Worm (Caenorhabditis elegans) whole organism, L3 larva: ENCODE measurements around the gene C33A12.3.

Source experiments
- ZK546.5 ChIP-seq: sonication (generic microtip); optimal IDR thresholded peaks from 2 replicates; lab custom pipeline; 2017; ENCODE audit warnings: missing biosample characterization, missing genetic modification characterization
- ama-1 ChIP-seq: fragments of 150-350 bp; optimal IDR thresholded peaks from 2 replicates; lab custom pipeline; 2018
- daf-12 ChIP-seq: fragments of 150-350 bp; optimal IDR thresholded peaks from 2 replicates; lab custom pipeline; 2014; ENCODE audit warnings: missing biosample characterization, missing genetic modification reagents, missing genetic modification characterization
- egl-27 ChIP-seq: sonication (generic microtip); optimal IDR thresholded peaks from 4 replicates; lab custom pipeline; 2017; ENCODE audit warnings: missing biosample characterization, missing genetic modification reagents, missing genetic modification characterization
- elt-1 ChIP-seq: fragments of 150-350 bp; optimal IDR thresholded peaks from 2 replicates; lab custom pipeline; 2014; ENCODE audit warnings: missing biosample characterization, missing genetic modification characterization
- elt-2 ChIP-seq: sonication (generic microtip); optimal IDR thresholded peaks from 2 replicates; lab custom pipeline; 2016; ENCODE audit warnings: missing genetic modification reagents, mild to moderate bottlenecking, missing genetic modification characterization, missing compliant biosample characterization
- elt-3 ChIP-seq, 3 experiments: fragments of 150-350 bp in 1 of 3; sonication (generic microtip) in 2 of 3; optimal IDR thresholded peaks; 2 replicates in 2 of 3; 4 replicates in 1 of 3; lab custom pipeline; 2014 to 2017; ENCODE audit warnings: missing biosample characterization in 3 of 3, missing genetic modification characterization in 3 of 3
- fkh-10 ChIP-seq: sonication (generic microtip); optimal IDR thresholded peaks from 2 replicates; lab custom pipeline; 2017; ENCODE audit warnings: missing biosample characterization, missing genetic modification reagents, missing genetic modification characterization
- fkh-2 ChIP-seq: fragments of 150-350 bp; optimal IDR thresholded peaks from 2 replicates; lab custom pipeline; 2014; ENCODE audit warnings: missing biosample characterization, missing genetic modification reagents, missing genetic modification characterization
- fos-1 ChIP-seq: fragments of 150-350 bp; optimal IDR thresholded peaks from 2 replicates; lab custom pipeline; 2014; ENCODE audit warnings: missing biosample characterization, missing genetic modification characterization
- hmg-11 ChIP-seq: sonication (generic microtip); optimal IDR thresholded peaks from 2 replicates; lab custom pipeline; 2016; ENCODE audit warnings: missing genetic modification characterization, missing compliant biosample characterization
- lin-15B ChIP-seq: fragments of 150-350 bp; optimal IDR thresholded peaks from 2 replicates; lab custom pipeline; 2014; ENCODE audit warnings: missing biosample characterization, missing genetic modification characterization
- lin-39 ChIP-seq: fragments of 150-350 bp; optimal IDR thresholded peaks from 2 replicates; lab custom pipeline; 2018; ENCODE audit warnings: missing biosample characterization, missing genetic modification reagents, missing genetic modification characterization
- lsy-12 ChIP-seq: sonication (generic microtip); optimal IDR thresholded peaks from 2 replicates; lab custom pipeline; 2016; ENCODE audit warnings: mild to moderate bottlenecking, missing genetic modification characterization, missing compliant biosample characterization
- mdl-1 ChIP-seq: fragments of 150-350 bp; optimal IDR thresholded peaks from 2 replicates; lab custom pipeline; 2014; ENCODE audit warnings: missing biosample characterization, missing genetic modification characterization
- mml-1 ChIP-seq: fragments of 150-350 bp; sonication (generic microtip); optimal IDR thresholded peaks from 3 replicates; lab custom pipeline; 2014; ENCODE audit warnings: missing biosample characterization, missing genetic modification characterization
- nfya-1 ChIP-seq: sonication (generic microtip); optimal IDR thresholded peaks from 2 replicates; lab custom pipeline; 2017; ENCODE audit warnings: missing genetic modification characterization, mild to moderate bottlenecking, missing compliant biosample characterization, antibody characterized with exemption, moderate library complexity; ENCODE audit not compliant: insufficient read depth
- nhr-11 ChIP-seq: fragments of 150-350 bp; optimal IDR thresholded peaks from 2 replicates; lab custom pipeline; 2014; ENCODE audit warnings: missing biosample characterization, missing genetic modification characterization
- nhr-12 ChIP-seq: fragments of 150-350 bp; optimal IDR thresholded peaks from 2 replicates; lab custom pipeline; 2014; ENCODE audit warnings: missing biosample characterization, missing genetic modification characterization
- nhr-23 ChIP-seq: fragments of 150-350 bp; optimal IDR thresholded peaks from 2 replicates; lab custom pipeline; 2014; ENCODE audit warnings: missing biosample characterization, missing genetic modification reagents, missing genetic modification characterization
- nhr-237 ChIP-seq: fragments of 150-350 bp; optimal IDR thresholded peaks from 2 replicates; lab custom pipeline; 2014; ENCODE audit warnings: missing biosample characterization, missing genetic modification characterization
- nhr-25 ChIP-seq: sonication (generic microtip); optimal IDR thresholded peaks from 2 replicates; lab custom pipeline; 2017; ENCODE audit warnings: missing biosample characterization, missing genetic modification characterization
- nhr-28 ChIP-seq: fragments of 150-350 bp; optimal IDR thresholded peaks from 2 replicates; lab custom pipeline; 2014; ENCODE audit warnings: missing biosample characterization, missing genetic modification characterization
- nhr-43 ChIP-seq: sonication (generic microtip); optimal IDR thresholded peaks from 2 replicates; lab custom pipeline; 2016; ENCODE audit warnings: mild to moderate bottlenecking, missing genetic modification characterization, missing compliant biosample characterization; ENCODE audit not compliant: poor library complexity, severe bottlenecking
- nhr-67 ChIP-seq: fragments of 150-350 bp; optimal IDR thresholded peaks from 2 replicates; lab custom pipeline; 2014; ENCODE audit warnings: missing biosample characterization, missing genetic modification characterization
- nhr-77 ChIP-seq: fragments of 150-350 bp; optimal IDR thresholded peaks from 2 replicates; lab custom pipeline; 2014; ENCODE audit warnings: missing biosample characterization, missing genetic modification characterization
- pqm-1 ChIP-seq: fragments of 150-350 bp; optimal IDR thresholded peaks from 2 replicates; lab custom pipeline; 2017; ENCODE audit warnings: missing biosample characterization, missing genetic modification characterization, inconsistent platforms
- sea-2 ChIP-seq: fragments of 150-350 bp; sonication (generic microtip); optimal IDR thresholded peaks from 4 replicates; lab custom pipeline; 2014; ENCODE audit warnings: missing biosample characterization, missing genetic modification reagents, missing genetic modification characterization
- snpc-4 ChIP-seq: fragments of 150-350 bp; optimal IDR thresholded peaks from 2 replicates; lab custom pipeline; 2014; ENCODE audit warnings: missing biosample characterization, missing genetic modification characterization
- tbx-2 ChIP-seq: sonication (generic microtip); optimal IDR thresholded peaks from 2 replicates; lab custom pipeline; 2016; ENCODE audit warnings: mild to moderate bottlenecking, missing genetic modification characterization, missing compliant biosample characterization
- unc-39 ChIP-seq: sonication (generic microtip); optimal IDR thresholded peaks from 4 replicates; lab custom pipeline; 2017; ENCODE audit warnings: missing biosample characterization, missing genetic modification characterization
- unc-62 ChIP-seq: fragments of 150-350 bp; sonication (generic microtip); optimal IDR thresholded peaks from 4 replicates; lab custom pipeline; 2014; ENCODE audit warnings: missing biosample characterization, missing genetic modification reagents, missing genetic modification characterization
- zag-1 ChIP-seq: fragments of 150-350 bp; optimal IDR thresholded peaks from 2 replicates; lab custom pipeline; 2014; ENCODE audit warnings: missing biosample characterization, missing genetic modification characterization
- ztf-11 ChIP-seq: fragments of 150-350 bp; optimal IDR thresholded peaks from 2 replicates; lab custom pipeline; 2014; ENCODE audit warnings: missing biosample characterization, missing genetic modification characterization

The C33A12.3 gene

ce11 chrIV:9523139-9523538 lies 10.3 kb upstream of the C33A12.3 start:
- TF ChIP-seq hmg-11 (tag; lab: Kevin White, UChicago) = no peak
- no peak for TF ChIP-seq ama-1 (lab: Kevin White, UChicago)
- no peak for TF ChIP-seq nhr-237 (tag; lab: Kevin White, UChicago)
- no peak for TF ChIP-seq lsy-12 (tag; lab: Kevin White, UChicago)
- no peak for TF ChIP-seq unc-39 (tag; lab: Kevin White, UChicago)
- TF ChIP-seq fos-1 (tag; lab: Kevin White, UChicago) = no peak
- TF ChIP-seq lin-39 (tag; lab: Kevin White, UChicago) = no peak
- no peak for TF ChIP-seq unc-62 (GFP tag; lab: Kevin White, UChicago)
- TF ChIP-seq tbx-2 (tag; lab: Kevin White, UChicago) = no peak
- TF ChIP-seq nhr-67 = no peak
- no peak for TF ChIP-seq nfya-1 (tag; lab: Kevin White, UChicago)
- no peak for TF ChIP-seq egl-27 (tag; lab: Kevin White, UChicago)
- no peak for TF ChIP-seq mml-1 (tag; lab: Kevin White, UChicago)

ce11 chrIV:9520629-9521028 lies 7.8 kb upstream of the C33A12.3 start:
- TF ChIP-seq nhr-11 (tag; lab: Kevin White, UChicago) = peak; percentile 5
- TF ChIP-seq unc-62 (GFP tag; lab: Kevin White, UChicago) = no peak
- no peak for TF ChIP-seq elt-3 (tag; optimal IDR thresholded peaks at IDR 0.05; lab: Kevin White, UChicago)
- no peak for TF ChIP-seq lin-15B (tag; lab: Kevin White, UChicago)
- no peak for TF ChIP-seq nhr-43 (tag; lab: Kevin White, UChicago)

- TF ChIP-seq sea-2 (GFP tag; lab: Kevin White, UChicago) = no peak
- TF ChIP-seq elt-2 (tag; lab: Kevin White, UChicago) = no peak
- no peak for TF ChIP-seq zag-1
- no peak for TF ChIP-seq nhr-28 (tag; lab: Kevin White, UChicago)
Measured at ce11 chrIV:9518608-9519007, 5.8 kb upstream of the C33A12.3 start, which contains the start of gene nlp-35. nlp-35 (minus strand) TSS chrIV:9518926.

ce11 chrIV:9516831-9517230 lies 4.0 kb upstream of the C33A12.3 start, which contains the start of gene C33A12.19:
C33A12.19 (plus strand) TSS chrIV:9516999.
- TF ChIP-seq elt-1 (tag; lab: Kevin White, UChicago) = no peak
- no peak for TF ChIP-seq ztf-11
- no peak for TF ChIP-seq nhr-25 (tag; lab: Kevin White, UChicago)
- peak; percentile 36 for TF ChIP-seq pqm-1
- TF ChIP-seq nhr-237 (tag; lab: Kevin White, UChicago) = no peak
- no peak for TF ChIP-seq fkh-10
- TF ChIP-seq elt-3 (tag; optimal IDR thresholded peaks at IDR 0.05; lab: Kevin White, UChicago) = no peak
- TF ChIP-seq elt-2 (tag; lab: Kevin White, UChicago) = peak; percentile 58
- TF ChIP-seq mdl-1 = no peak
- TF ChIP-seq daf-12 (tag; lab: Kevin White, UChicago) = no peak
- no peak for TF ChIP-seq snpc-4 (tag; lab: Kevin White, UChicago)
- TF ChIP-seq nhr-12 = no peak
- peak; percentile 52 for TF ChIP-seq nhr-23 (tag; lab: Kevin White, UChicago)
- no peak for TF ChIP-seq lin-39 (tag; lab: Kevin White, UChicago)
- TF ChIP-seq nfya-1 (tag; lab: Kevin White, UChicago) = peak; percentile 34
- TF ChIP-seq nhr-43 (tag; lab: Kevin White, UChicago) = peak; percentile 47
- TF ChIP-seq lsy-12 (tag; lab: Kevin White, UChicago) = no peak
- TF ChIP-seq nhr-28 (tag; lab: Kevin White, UChicago) = no peak
- TF ChIP-seq unc-62 (GFP tag; lab: Kevin White, UChicago) = no peak
- TF ChIP-seq nhr-77 (tag; lab: Kevin White, UChicago) = no peak

- TF ChIP-seq fkh-2 (tag; lab: Kevin White, UChicago) = no peak
- TF ChIP-seq pqm-1 = peak; percentile 34
- peak; percentile 46 for TF ChIP-seq elt-2 (tag; lab: Kevin White, UChicago)
- TF ChIP-seq ZK546.5 (tag; lab: Kevin White, UChicago) = no peak
Measured at ce11 chrIV:9514132-9514531, 1.3 kb upstream of the C33A12.3 start.
